Worm (Caenorhabditis elegans) whole organism, L2 larva: ENCODE results near the gene F13H6.5.

Experiments used
- F13H6.1 ChIP-seq: sonication (generic microtip); optimal IDR thresholded peaks from 2 replicates; lab custom pipeline; 2016; ENCODE audit warnings: missing genetic modification characterization, missing compliant biosample characterization
- ZK546.5 ChIP-seq: sonication (generic microtip); optimal IDR thresholded peaks from 2 replicates; lab custom pipeline; 2017; ENCODE audit warnings: missing biosample characterization, missing genetic modification characterization
- aly-2 ChIP-seq: fragments of 150-350 bp; optimal IDR thresholded peaks from 2 replicates; lab custom pipeline; 2014; ENCODE audit warnings: missing biosample characterization, missing genetic modification characterization
- ceh-16 ChIP-seq: fragments of 150-350 bp; optimal IDR thresholded peaks from 2 replicates; lab custom pipeline; 2014; ENCODE audit warnings: missing biosample characterization, missing genetic modification characterization
- dmd-4 ChIP-seq: sonication (generic microtip); optimal IDR thresholded peaks from 2 replicates; lab custom pipeline; 2017; ENCODE audit warnings: missing biosample characterization, missing genetic modification characterization
- elt-3 ChIP-seq: sonication (generic microtip); optimal IDR thresholded peaks from 2 replicates; lab custom pipeline; 2017; ENCODE audit warnings: missing biosample characterization, missing genetic modification characterization
- fos-1 ChIP-seq: fragments of 150-350 bp; optimal IDR thresholded peaks from 2 replicates; lab custom pipeline; 2014; ENCODE audit warnings: missing biosample characterization, missing genetic modification characterization
- lin-13 ChIP-seq: fragments of 150-350 bp; optimal IDR thresholded peaks from 2 replicates; lab custom pipeline; 2014; ENCODE audit warnings: missing biosample characterization, missing genetic modification reagents, missing genetic modification characterization
- lsy-2 ChIP-seq, 2 experiments: fragments of 150-350 bp in 1 of 2; sonication (generic microtip) in 1 of 2; optimal IDR thresholded peaks; 2 replicates each; lab custom pipeline; 2014 to 2017; ENCODE audit warnings: missing biosample characterization in 2 of 2, missing genetic modification characterization in 2 of 2
- nhr-12 ChIP-seq: fragments of 150-350 bp; optimal IDR thresholded peaks from 2 replicates; lab custom pipeline; 2014; ENCODE audit warnings: missing biosample characterization, missing genetic modification characterization
- nhr-23 ChIP-seq: fragments of 150-350 bp; optimal IDR thresholded peaks from 2 replicates; lab custom pipeline; 2014; ENCODE audit warnings: missing biosample characterization, missing genetic modification reagents, missing genetic modification characterization
- nhr-6 ChIP-seq: fragments of 150-350 bp; optimal IDR thresholded peaks from 2 replicates; lab custom pipeline; 2014; ENCODE audit warnings: missing biosample characterization, missing genetic modification characterization

DNA sequence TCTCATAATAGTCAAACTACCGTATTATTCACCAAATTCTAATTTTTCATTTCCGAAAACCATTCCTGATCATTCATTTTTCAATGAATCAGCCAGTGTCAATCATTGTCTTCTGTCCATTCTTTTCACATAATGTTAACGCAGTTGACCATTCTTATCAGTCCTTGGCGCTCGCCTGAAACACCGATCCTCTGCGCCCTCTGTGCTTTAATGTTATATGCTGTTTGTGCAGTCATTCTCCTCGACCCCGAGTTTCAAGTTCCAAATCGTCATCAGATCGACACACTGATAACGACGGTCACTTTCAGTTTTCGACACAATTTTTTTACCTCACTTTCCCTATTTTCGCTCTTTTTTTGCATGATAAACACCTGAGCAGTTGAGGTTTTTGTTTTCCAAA is 27.8 kb downstream of the F13H6.5 start:
- TF ChIP-seq lin-13 (no peak), elt-3 (tag; lab: Kevin White, UChicago) (no peak), nhr-12 (tag; lab: Kevin White, UChicago) (no peak), ceh-16 (tag; lab: Kevin White, UChicago) (no peak), nhr-23 (tag; lab: Kevin White, UChicago) (no peak), lsy-2 (tag; optimal IDR thresholded peaks at IDR 0.05; lab: Kevin White, UChicago) (no peak), aly-2 (no peak), fos-1 (tag; lab: Kevin White, UChicago) (peak; percentile 85), dmd-4 (tag; lab: Kevin White, UChicago) (no peak), F13H6.1 (peak; percentile 81), ZK546.5 (tag; lab: Kevin White, UChicago) (no peak), nhr-6 (no peak)
